Worm (Caenorhabditis elegans) whole organism, L3 larva: ENCODE measurements around the gene sra-36.

Source experiments
- ZK546.5 ChIP-seq: sonication (generic microtip); optimal IDR thresholded peaks from 2 replicates; lab custom pipeline; 2017; ENCODE audit warnings: missing biosample characterization, missing genetic modification characterization
- ama-1 ChIP-seq: fragments of 150-350 bp; optimal IDR thresholded peaks from 2 replicates; lab custom pipeline; 2018
- daf-12 ChIP-seq: fragments of 150-350 bp; optimal IDR thresholded peaks from 2 replicates; lab custom pipeline; 2014; ENCODE audit warnings: missing biosample characterization, missing genetic modification reagents, missing genetic modification characterization
- elt-1 ChIP-seq: fragments of 150-350 bp; optimal IDR thresholded peaks from 2 replicates; lab custom pipeline; 2014; ENCODE audit warnings: missing biosample characterization, missing genetic modification characterization
- fos-1 ChIP-seq: fragments of 150-350 bp; optimal IDR thresholded peaks from 2 replicates; lab custom pipeline; 2014; ENCODE audit warnings: missing biosample characterization, missing genetic modification characterization
- jun-1 ChIP-seq: fragments of 150-350 bp; optimal IDR thresholded peaks from 2 replicates; lab custom pipeline; 2014; ENCODE audit warnings: missing biosample characterization, missing genetic modification reagents, missing genetic modification characterization
- mdl-1 ChIP-seq: fragments of 150-350 bp; optimal IDR thresholded peaks from 2 replicates; lab custom pipeline; 2014; ENCODE audit warnings: missing biosample characterization, missing genetic modification characterization
- nfya-1 ChIP-seq: sonication (generic microtip); optimal IDR thresholded peaks from 2 replicates; lab custom pipeline; 2017; ENCODE audit warnings: missing genetic modification characterization, mild to moderate bottlenecking, missing compliant biosample characterization, antibody characterized with exemption, moderate library complexity; ENCODE audit not compliant: insufficient read depth
- nhr-237 ChIP-seq: fragments of 150-350 bp; optimal IDR thresholded peaks from 2 replicates; lab custom pipeline; 2014; ENCODE audit warnings: missing biosample characterization, missing genetic modification characterization
- nhr-28 ChIP-seq: fragments of 150-350 bp; optimal IDR thresholded peaks from 2 replicates; lab custom pipeline; 2014; ENCODE audit warnings: missing biosample characterization, missing genetic modification characterization
- nhr-77 ChIP-seq: fragments of 150-350 bp; optimal IDR thresholded peaks from 2 replicates; lab custom pipeline; 2014; ENCODE audit warnings: missing biosample characterization, missing genetic modification characterization
- snpc-4 ChIP-seq: fragments of 150-350 bp; optimal IDR thresholded peaks from 2 replicates; lab custom pipeline; 2014; ENCODE audit warnings: missing biosample characterization, missing genetic modification characterization
- unc-39 ChIP-seq: sonication (generic microtip); optimal IDR thresholded peaks from 4 replicates; lab custom pipeline; 2017; ENCODE audit warnings: missing biosample characterization, missing genetic modification characterization

DNA sequence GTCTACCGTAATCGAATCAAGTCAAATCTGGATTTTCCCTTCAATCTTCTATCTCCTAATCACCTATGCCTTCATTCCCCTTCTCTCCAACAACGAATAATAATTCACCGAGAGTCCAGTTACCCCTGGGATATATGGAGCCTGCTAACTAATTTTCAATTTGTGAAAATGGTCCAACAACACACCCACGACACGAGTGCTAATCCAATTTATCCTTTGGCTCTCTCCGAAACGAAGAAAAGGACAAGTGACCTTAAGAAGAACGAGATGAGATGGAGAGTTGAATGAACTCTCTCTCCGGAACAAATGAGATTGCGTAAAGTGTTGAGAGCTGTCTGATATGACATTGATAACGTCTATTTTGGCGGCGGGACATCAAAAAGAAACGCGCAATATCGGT lies 43.8 kb upstream of the sra-36 start:
- TF ChIP-seq mdl-1 (tag; lab: Kevin White, UChicago): no peak
- TF ChIP-seq unc-39 (tag; lab: Kevin White, UChicago): no peak
- TF ChIP-seq nhr-28 (tag; lab: Kevin White, UChicago): no peak
- TF ChIP-seq nhr-77 (tag; lab: Kevin White, UChicago): no peak
- no peak for TF ChIP-seq daf-12 (tag; lab: Kevin White, UChicago)
- no peak for TF ChIP-seq ZK546.5 (tag; lab: Kevin White, UChicago)
- no peak for TF ChIP-seq jun-1 (tag; lab: Kevin White, UChicago)
- no peak for TF ChIP-seq nhr-237 (tag; lab: Kevin White, UChicago)
- TF ChIP-seq elt-1: no peak
- TF ChIP-seq snpc-4 (tag; lab: Kevin White, UChicago): no peak
- TF ChIP-seq fos-1: no peak
- no peak for TF ChIP-seq ama-1 (lab: Kevin White, UChicago)
- TF ChIP-seq nfya-1 (tag; lab: Kevin White, UChicago): no peak
